Fruit fly (Drosophila melanogaster): ENCODE data around the gene CG15498.

- TF ChIP-seq CG8478 (optimal IDR thresholded peaks at IDR 0.05) (no peak), CTCF (optimal IDR thresholded peaks at IDR 0.05) (no peak)
Observed at dm6 chr3R:21557884-21558283, 11.1 kb downstream of the CG15498 start.
